Worm (Caenorhabditis elegans) whole organism, L4 larva: ENCODE measurements around the gene pro-2.

Source experiments
- F10B5.3 ChIP-seq: sonication (generic microtip); optimal IDR thresholded peaks from 2 replicates; lab custom pipeline; 2016; ENCODE audit warnings: mild to moderate bottlenecking, missing genetic modification characterization, missing compliant biosample characterization
- F44E2.7 ChIP-seq: fragments of 200-800 bp; sonication (Bioruptor generic); IDR thresholded peaks from 2 replicates; pipeline ENCODE4 v2.1.2; 2022; ENCODE audit warnings: missing genetic modification characterization, missing compliant biosample characterization
- R02D3.7 ChIP-seq: fragments of 150-350 bp; sonication (generic microtip); optimal IDR thresholded peaks from 3 replicates; lab custom pipeline; 2014; ENCODE audit warnings: missing biosample characterization, missing genetic modification characterization
- T26A8.4 ChIP-seq: fragments of 200-800 bp; sonication (Bioruptor generic); IDR thresholded peaks from 2 replicates; pipeline ENCODE4 v1.3.6; 2022; ENCODE audit warnings: missing genetic modification characterization, missing compliant biosample characterization
- Y105C5A.15 ChIP-seq: fragments of 200-800 bp; sonication (Bioruptor generic); IDR thresholded peaks from 2 replicates; pipeline ENCODE4 v1.3.6; 2022; ENCODE audit warnings: missing genetic modification characterization, missing compliant biosample characterization
- Y48G9A.11 ChIP-seq: fragments of 200-800 bp; sonication (Bioruptor generic); IDR thresholded peaks from 2 replicates; pipeline ENCODE4 v1.3.6; 2022; ENCODE audit warnings: missing genetic modification reagents, missing genetic modification characterization, missing compliant biosample characterization
- aha-1 ChIP-seq: fragments of 150-350 bp; peaks from one replicate; lab custom pipeline; 2014; ENCODE audit warnings: missing biosample characterization, missing genetic modification characterization
- ceh-28 ChIP-seq: fragments of 150-350 bp; optimal IDR thresholded peaks from 2 replicates; lab custom pipeline; 2014; ENCODE audit warnings: missing biosample characterization, missing genetic modification reagents, missing genetic modification characterization
- ceh-62 ChIP-seq: sonication (generic microtip); optimal IDR thresholded peaks from 2 replicates; lab custom pipeline; 2017; ENCODE audit warnings: missing biosample characterization, missing genetic modification characterization
- ceh-82 ChIP-seq: sonication (generic microtip); optimal IDR thresholded peaks from 2 replicates; lab custom pipeline; 2017; ENCODE audit warnings: missing biosample characterization, missing genetic modification characterization
- ces-1 ChIP-seq: fragments of 150-350 bp; sonication (generic microtip); optimal IDR thresholded peaks from 4 replicates; lab custom pipeline; 2014; ENCODE audit warnings: missing biosample characterization, missing genetic modification reagents, missing genetic modification characterization
- daf-16 ChIP-seq, 3 experiments: sonication (generic microtip); optimal IDR thresholded peaks; 2 replicates each; lab custom pipeline; 2016 to 2017; ENCODE audit warnings: missing genetic modification characterization in 3 of 3, missing genetic modification reagents in 3 of 3, mild to moderate bottlenecking in 2 of 3, missing compliant biosample characterization in 2 of 3, missing biosample characterization in 1 of 3, moderate library complexity in 1 of 3
- daf-8 ChIP-seq: fragments of 200-800 bp; sonication (Bioruptor generic); IDR thresholded peaks from 2 replicates; pipeline ENCODE4 v1.3.6; 2022; ENCODE audit warnings: missing genetic modification characterization, missing compliant biosample characterization
- dve-1 ChIP-seq: sonication (generic microtip); optimal IDR thresholded peaks from 2 replicates; lab custom pipeline; 2017; ENCODE audit warnings: antibody characterized with exemption, mild to moderate bottlenecking, missing genetic modification characterization, missing compliant biosample characterization; ENCODE audit not compliant: insufficient read depth
- hif-1 ChIP-seq, 2 experiments: sonication (generic microtip); optimal IDR thresholded peaks; 2 replicates each; lab custom pipeline; 2016 to 2017; ENCODE audit warnings: missing compliant biosample characterization in 2 of 2, missing genetic modification characterization in 2 of 2, missing genetic modification reagents in 2 of 2, missing genotype in 2 of 2, mild to moderate bottlenecking in 1 of 2
- hlh-11 ChIP-seq: fragments of 200-800 bp; sonication (Bioruptor generic); optimal IDR thresholded peaks from 2 replicates; lab custom pipeline; 2018; ENCODE audit warnings: mild to moderate bottlenecking, missing genetic modification characterization, missing compliant biosample characterization
- hmg-1.1 ChIP-seq: fragments of 200-800 bp; sonication (Bioruptor generic); IDR thresholded peaks from 2 replicates; pipeline ENCODE4 v1.3.6; 2022; ENCODE audit warnings: missing genetic modification reagents, missing genetic modification characterization, missing compliant biosample characterization
- lim-7 ChIP-seq: fragments of 200-800 bp; sonication (Bioruptor generic); IDR thresholded peaks from 2 replicates; pipeline ENCODE4 v1.3.6; 2022; ENCODE audit warnings: missing genetic modification characterization, missing compliant biosample characterization
- lir-3 ChIP-seq: sonication (generic microtip); optimal IDR thresholded peaks from 2 replicates; lab custom pipeline; 2016; ENCODE audit warnings: mild to moderate bottlenecking, missing genetic modification characterization, missing compliant biosample characterization
- mep-1 ChIP-seq: fragments of 150-350 bp; sonication (generic microtip); optimal IDR thresholded peaks from 3 replicates; lab custom pipeline; 2014; ENCODE audit warnings: missing biosample characterization, missing genetic modification characterization
- nhr-10 ChIP-seq: fragments of 150-350 bp; optimal IDR thresholded peaks from 2 replicates; lab custom pipeline; 2014; ENCODE audit warnings: missing biosample characterization, missing genetic modification characterization
- nhr-111 ChIP-seq: fragments of 200-800 bp; sonication (Bioruptor generic); optimal IDR thresholded peaks from 2 replicates; lab custom pipeline; 2018; ENCODE audit warnings: mild to moderate bottlenecking, missing genetic modification characterization, missing compliant biosample characterization
- sdz-12 ChIP-seq: fragments of 200-800 bp; sonication (Bioruptor generic); optimal IDR thresholded peaks from 2 replicates; lab custom pipeline; 2018; ENCODE audit warnings: mild to moderate bottlenecking, missing genetic modification characterization, missing compliant biosample characterization
- spr-1 ChIP-seq: sonication (generic microtip); optimal IDR thresholded peaks from 2 replicates; lab custom pipeline; 2016; ENCODE audit warnings: mild to moderate bottlenecking, missing genetic modification characterization, missing compliant biosample characterization
- tag-97 ChIP-seq: fragments of 200-800 bp; sonication (Bioruptor generic); IDR thresholded peaks from 2 replicates; pipeline ENCODE4 v1.3.6; 2022; ENCODE audit warnings: missing genetic modification characterization, missing compliant biosample characterization
- unc-39 ChIP-seq: sonication (generic microtip); optimal IDR thresholded peaks from 2 replicates; lab custom pipeline; 2017; ENCODE audit warnings: missing biosample characterization, missing genetic modification characterization
- unc-62 ChIP-seq, 3 experiments: fragments of 150-350 bp in 1 of 3; sonication (generic microtip); optimal IDR thresholded peaks in 2 of 3; peaks in 1 of 3; 1 replicate in 1 of 3; 2 replicates in 2 of 3; lab custom pipeline; 2014 to 2017; ENCODE audit warnings: missing biosample characterization in 3 of 3, missing genetic modification characterization in 3 of 3, missing genetic modification reagents in 3 of 3, missing genotype in 1 of 3
- zfp-3 ChIP-seq: fragments of 200-800 bp; sonication (Bioruptor generic); conservative IDR thresholded peaks from 2 replicates; pipeline ENCODE4 v1.3.6; 2022; ENCODE audit warnings: missing genetic modification reagents, missing genetic modification characterization, missing compliant biosample characterization

Gene pro-2

DNA sequence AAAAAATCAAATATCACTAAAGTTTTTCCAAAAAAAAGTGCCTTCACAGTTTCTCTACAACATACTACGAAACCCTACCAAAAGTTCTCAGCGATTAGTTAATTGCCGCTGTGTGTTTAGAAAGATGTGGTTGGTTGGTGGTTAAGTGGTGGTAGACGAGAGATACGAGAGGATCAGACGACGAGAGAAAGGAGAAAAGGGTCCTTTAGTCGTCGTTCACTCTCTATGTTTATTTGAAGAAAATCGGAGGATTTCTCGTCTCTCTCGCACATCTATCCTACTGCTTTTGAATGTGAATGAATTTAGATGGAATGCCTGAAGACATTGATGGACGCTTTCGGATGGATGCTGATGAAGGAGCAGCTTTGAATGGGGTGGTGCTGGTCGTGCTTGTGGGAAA is 25.9 kb upstream of the pro-2 start:
- TF ChIP-seq unc-62 (GFP tag; optimal IDR thresholded peaks at IDR 0.05 in 1 of 2; lab: Kevin White, UChicago) (peak in 1 of 2 experiments; percentile 60), unc-62 (tag; optimal IDR thresholded peaks at IDR 0.05; lab: Kevin White, UChicago) (no peak), lir-3 (no peak), daf-16 (GFP tag; optimal IDR thresholded peaks at IDR 0.05; lab: Kevin White, UChicago) (no peak), daf-16 (tag; optimal IDR thresholded peaks at IDR 0.05; lab: Kevin White, UChicago) (no peak), dve-1 (tag; lab: Kevin White, UChicago) (no peak), R02D3.7 (tag; lab: Kevin White, UChicago) (no peak), aha-1 (no peak)

DNA sequence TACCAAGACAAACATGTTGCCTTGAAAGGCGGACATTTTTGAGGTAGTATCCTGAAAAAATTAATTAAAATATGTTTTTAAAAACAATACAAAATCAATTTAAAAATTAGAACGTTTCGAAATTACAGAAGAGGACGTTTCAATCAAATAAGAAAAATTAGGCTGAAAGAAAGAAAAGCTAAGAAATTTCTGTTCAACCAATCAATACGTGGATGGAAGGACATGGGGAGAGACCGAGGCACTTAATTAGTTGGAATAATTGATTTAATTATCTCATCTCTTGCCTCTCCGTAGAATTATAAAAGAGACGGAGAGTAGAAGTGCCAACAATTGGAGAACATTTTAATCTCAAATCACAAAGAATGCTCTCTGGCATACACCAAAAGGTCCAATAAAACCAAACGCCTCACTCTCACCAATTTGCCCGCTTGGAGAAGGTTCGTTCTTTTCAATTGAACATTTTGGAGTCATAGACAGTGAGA is 24.7 kb upstream of the pro-2 start, which contains the start of gene ceh-58:
Gene ceh-58 (minus strand): TSS at position 51 of the 482 bp plus-strand sequence.
- TF ChIP-seq hif-1 (tag; optimal IDR thresholded peaks at IDR 0.05; lab: Kevin White, UChicago): no peak
- no peak for TF ChIP-seq hmg-1.1 (GFP tag; lab: Robert Waterston, UW)
- no peak for TF ChIP-seq ceh-62 (tag; lab: Kevin White, UChicago)
- TF ChIP-seq ceh-28: no peak
- no peak for TF ChIP-seq unc-39 (tag; lab: Kevin White, UChicago)
- no peak for TF ChIP-seq lim-7 (GFP tag; lab: Robert Waterston, UW)
- TF ChIP-seq F10B5.3 (tag; lab: Kevin White, UChicago): no peak
- no peak for TF ChIP-seq ceh-82 (tag; lab: Kevin White, UChicago)
- no peak for TF ChIP-seq nhr-111 (GFP tag; lab: Kevin White, UChicago)
- no peak for TF ChIP-seq mep-1 (tag; lab: Kevin White, UChicago)
- TF ChIP-seq tag-97 (GFP tag; lab: Robert Waterston, UW): no peak
- no peak for TF ChIP-seq Y105C5A.15 (GFP tag; lab: Robert Waterston, UW)
- no peak for TF ChIP-seq daf-16 (GFP tag; optimal IDR thresholded peaks at IDR 0.05; lab: Kevin White, UChicago)
- TF ChIP-seq daf-16 (tag; optimal IDR thresholded peaks at IDR 0.05; lab: Kevin White, UChicago): no peak
- TF ChIP-seq Y48G9A.11: no peak
- TF ChIP-seq daf-8 (GFP tag; lab: Robert Waterston, UW): no peak
- no peak for TF ChIP-seq F44E2.7
- TF ChIP-seq hlh-11 (tag; lab: Kevin White, UChicago): no peak

DNA sequence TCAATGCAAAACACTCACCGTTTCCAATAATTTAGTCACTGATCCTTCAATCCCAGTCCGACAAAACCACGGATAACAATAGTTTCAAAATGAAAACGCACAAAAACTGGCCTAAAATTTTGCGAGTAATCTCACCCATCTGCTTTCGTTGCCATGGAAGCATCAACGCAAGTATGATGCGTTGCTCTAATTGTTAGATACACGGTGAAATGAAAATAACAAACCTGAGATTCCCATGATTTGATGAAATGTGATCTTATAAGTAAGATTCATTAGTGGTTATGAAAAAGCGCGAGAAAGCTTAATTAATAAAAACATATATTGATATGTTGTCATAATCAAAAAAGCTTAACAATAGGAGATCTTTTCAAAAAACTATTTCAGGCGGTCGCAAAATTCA is 22.3 kb upstream of the pro-2 start, which contains the start of gene ceh-57:
Gene ceh-57 (minus strand): TSS at position 95 of the 400 bp plus-strand sequence.
- TF ChIP-seq T26A8.4 (no peak), R02D3.7 (tag; lab: Kevin White, UChicago) (no peak)

DNA sequence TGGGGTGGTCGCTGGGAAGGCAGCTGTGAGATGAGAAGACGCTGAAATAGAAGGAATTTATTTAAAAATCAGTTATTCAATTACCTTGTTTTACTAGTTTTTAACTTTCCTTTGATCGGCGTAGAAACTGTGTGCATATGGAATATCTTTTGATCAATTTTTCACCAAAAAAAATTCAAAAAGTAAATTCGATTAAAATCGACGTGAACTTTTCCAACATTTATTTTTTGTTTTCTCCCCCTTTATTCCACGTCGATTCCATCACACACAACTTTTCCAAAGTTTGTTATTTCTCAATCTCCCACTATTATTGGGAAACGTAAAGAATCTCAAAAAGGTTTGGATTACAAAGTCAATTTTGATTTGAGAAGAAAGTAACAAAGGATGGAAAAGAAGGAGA is 15.6 kb upstream of the pro-2 start, which contains the start of gene C07E3.4:
Gene C07E3.4 (plus strand): TSS at position 301 of the 400 bp plus-strand sequence.
- TF ChIP-seq aha-1: peak; percentile 27
- TF ChIP-seq sdz-12 (GFP tag; lab: Kevin White, UChicago): no peak
- TF ChIP-seq unc-62 (GFP tag; optimal IDR thresholded peaks at IDR 0.05 in 1 of 2; lab: Kevin White, UChicago): peak in 1 of 2 experiments; percentile 35
- no peak for TF ChIP-seq unc-62 (tag; optimal IDR thresholded peaks at IDR 0.05; lab: Kevin White, UChicago)
- no peak for TF ChIP-seq ces-1 (GFP tag; lab: Kevin White, UChicago)
- no peak for TF ChIP-seq zfp-3
- TF ChIP-seq spr-1 (tag; lab: Kevin White, UChicago): no peak
- TF ChIP-seq nhr-10 (tag; lab: Kevin White, UChicago): no peak
- TF ChIP-seq, all 104 proteins: peak for 2

DNA sequence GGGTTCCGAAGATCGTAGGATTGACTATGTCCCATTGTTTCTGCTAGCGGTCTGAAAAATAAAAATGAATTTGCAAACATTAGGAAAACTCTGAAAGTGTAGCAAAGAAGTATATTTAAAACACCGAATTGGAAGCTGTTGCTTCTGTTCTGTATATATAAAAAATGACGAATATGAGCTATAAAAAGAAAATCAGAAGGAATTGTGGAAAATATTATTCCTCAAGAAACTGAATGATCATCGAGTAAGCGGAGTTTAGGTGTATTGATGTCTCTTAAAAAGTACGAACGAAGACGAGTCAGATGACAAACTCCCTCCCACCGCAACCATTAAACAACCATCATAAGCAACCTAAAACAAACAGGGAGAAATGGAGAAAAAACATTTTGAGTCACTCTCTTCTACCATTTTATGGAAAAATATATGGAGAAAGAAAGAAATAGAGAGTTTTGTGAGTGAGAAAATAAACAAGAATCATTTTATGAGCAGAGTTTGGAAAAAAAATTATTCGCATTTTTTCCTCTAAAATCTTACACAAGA is 12.6 kb upstream of the pro-2 start, which contains the start of gene C07E3.3:
Gene C07E3.3 (minus strand): TSS at position 51 of the 540 bp plus-strand sequence.
- TF ChIP-seq unc-62 (GFP tag; optimal IDR thresholded peaks at IDR 0.05 in 1 of 2; lab: Kevin White, UChicago): peak in 1 of 2 experiments; percentile 20
- no peak for TF ChIP-seq unc-62 (tag; optimal IDR thresholded peaks at IDR 0.05; lab: Kevin White, UChicago)
- TF ChIP-seq daf-16 (GFP tag; optimal IDR thresholded peaks at IDR 0.05; lab: Kevin White, UChicago): no peak
- TF ChIP-seq daf-16 (tag; optimal IDR thresholded peaks at IDR 0.05; lab: Kevin White, UChicago): peak; percentile 54
- TF ChIP-seq Y105C5A.15 (GFP tag; lab: Robert Waterston, UW): no peak
- TF ChIP-seq, all 104 proteins: peak for 2
